Worm (Caenorhabditis elegans) whole organism, L4/young adult: Measurements from ENCODE around the gene F23H12.3.

Experiments used
- W03F9.2 ChIP-seq: fragments of 150-350 bp; optimal IDR thresholded peaks from 2 replicates; lab custom pipeline; 2014; ENCODE audit warnings: missing biosample characterization, missing genetic modification characterization
- dao-5 ChIP-seq: sonication (generic microtip); optimal IDR thresholded peaks from 2 replicates; lab custom pipeline; 2016; ENCODE audit warnings: missing genotype, missing genetic modification characterization, moderate library complexity, missing compliant biosample characterization
- him-1 ChIP-seq: sonication (generic microtip); optimal IDR thresholded peaks from 2 replicates; lab custom pipeline; 2016; ENCODE audit warnings: missing genotype, missing genetic modification reagents, missing genetic modification characterization, missing compliant biosample characterization

The F23H12.3 gene

DNA sequence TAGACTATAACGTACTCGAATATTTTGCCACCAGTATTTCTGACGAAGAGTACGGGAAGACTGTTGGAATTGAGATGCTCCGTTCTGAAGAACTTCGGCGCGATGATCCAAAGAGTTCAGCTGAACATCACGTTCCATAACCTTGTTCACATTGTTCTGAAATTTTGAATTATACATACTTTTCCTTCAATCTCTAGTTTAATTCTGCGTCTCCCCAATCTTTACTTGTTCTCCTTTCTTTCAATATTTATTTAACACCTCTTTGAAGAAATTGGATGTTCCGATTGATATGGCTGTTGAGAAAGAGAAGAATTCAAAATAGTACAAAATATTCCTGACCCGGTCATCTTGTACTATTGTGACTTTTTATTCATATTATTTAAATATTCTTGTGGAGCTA lies at the start of gene F23H12.3:
F23H12.3 (plus strand) TSS at position 301 of the 400 bp plus-strand sequence.
- TF ChIP-seq dao-5 (tag; lab: Kevin White, UChicago) = no peak
- TF ChIP-seq W03F9.2 (tag; lab: Kevin White, UChicago) = no peak
- no peak for TF ChIP-seq him-1 (tag; lab: Kevin White, UChicago)

DNA sequence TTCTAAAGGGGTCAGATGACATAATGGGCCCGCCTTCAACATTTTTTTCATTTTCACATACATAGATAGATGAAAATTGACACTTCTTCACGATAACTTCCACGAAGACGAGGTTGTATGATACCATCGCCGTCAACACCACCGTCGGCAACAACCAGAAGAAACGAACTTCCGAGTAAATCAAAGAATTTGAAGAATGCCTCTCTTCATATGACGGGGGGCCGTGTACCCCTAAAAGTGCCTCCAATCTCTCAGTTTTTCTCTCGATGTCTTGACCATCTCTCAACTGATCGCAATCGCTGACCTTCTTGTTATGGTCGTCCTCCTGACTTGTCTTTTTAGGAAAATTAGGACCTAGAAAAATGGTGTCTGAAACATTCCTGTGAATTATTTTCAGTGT lies 49.4 kb upstream of the F23H12.3 start:
- TF ChIP-seq W03F9.2 (tag; lab: Kevin White, UChicago) (no peak), dao-5 (tag; lab: Kevin White, UChicago) (no peak), him-1 (tag; lab: Kevin White, UChicago) (no peak)

DNA sequence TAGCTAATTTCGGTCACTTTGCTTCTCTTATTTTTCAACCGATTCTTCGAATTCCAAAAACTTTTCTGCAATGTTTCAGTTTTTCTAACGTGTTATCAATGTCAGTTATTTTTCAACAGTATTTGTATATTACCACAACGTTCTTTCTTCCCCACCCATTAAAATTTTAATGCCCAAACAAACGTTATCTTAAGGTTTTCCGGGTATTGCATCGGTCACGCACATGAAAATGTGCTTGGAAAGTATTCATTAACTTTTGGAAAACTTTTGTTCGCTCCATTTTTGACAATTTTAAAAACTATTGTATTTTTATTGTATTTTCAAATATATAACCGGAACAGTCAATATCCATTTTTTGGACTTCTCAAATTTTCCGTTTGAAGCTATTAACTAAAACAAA lies 48.8 kb upstream of the F23H12.3 start:
- TF ChIP-seq dao-5 (tag; lab: Kevin White, UChicago) = no peak
- TF ChIP-seq W03F9.2 (tag; lab: Kevin White, UChicago) = no peak
- TF ChIP-seq him-1 (tag; lab: Kevin White, UChicago) = no peak

DNA sequence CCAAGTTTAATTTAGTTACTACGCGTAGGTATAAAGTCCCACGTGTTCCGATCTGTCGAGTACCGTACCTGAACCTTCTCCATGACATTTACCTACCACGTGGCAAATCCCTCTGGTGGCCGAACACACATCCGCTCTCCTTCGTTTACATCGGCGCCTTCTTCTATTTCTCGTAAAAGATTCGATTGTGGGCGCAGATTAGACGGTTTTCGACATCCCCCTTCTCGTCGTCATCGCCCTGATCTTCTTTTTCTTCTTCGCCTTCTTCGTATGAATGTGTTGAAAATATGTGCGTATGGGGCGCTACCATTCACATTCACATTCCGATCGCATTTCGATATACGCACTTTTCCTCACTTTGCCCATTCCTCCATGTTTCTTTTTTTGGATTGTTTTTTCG lies 48.2 kb upstream of the F23H12.3 start:
- TF ChIP-seq him-1 (tag; lab: Kevin White, UChicago) = no peak
- TF ChIP-seq W03F9.2 (tag; lab: Kevin White, UChicago) = no peak
- TF ChIP-seq dao-5 (tag; lab: Kevin White, UChicago) = no peak

DNA sequence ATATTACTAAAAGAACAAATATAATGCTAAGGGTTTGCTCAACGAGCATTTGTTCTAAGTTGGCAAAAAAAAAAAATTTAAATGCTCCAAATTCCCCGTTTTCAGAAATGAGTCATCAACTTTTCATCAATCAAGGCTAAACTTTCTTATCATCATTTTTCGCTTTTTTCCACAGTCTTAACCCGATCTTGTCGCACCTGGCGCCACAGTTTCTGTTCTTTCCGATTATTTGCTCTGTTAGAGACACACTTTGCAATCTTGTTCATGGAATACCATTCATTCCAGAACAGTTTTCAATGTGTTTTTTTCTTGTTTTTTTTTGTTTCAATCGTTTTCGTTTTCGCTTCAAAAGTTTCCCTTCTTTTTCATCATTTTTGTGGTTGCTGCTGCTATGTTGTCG lies 46.8 kb upstream of the F23H12.3 start:
- TF ChIP-seq him-1 (tag; lab: Kevin White, UChicago) = no peak
- no peak for TF ChIP-seq dao-5 (tag; lab: Kevin White, UChicago)
- no peak for TF ChIP-seq W03F9.2 (tag; lab: Kevin White, UChicago)

DNA sequence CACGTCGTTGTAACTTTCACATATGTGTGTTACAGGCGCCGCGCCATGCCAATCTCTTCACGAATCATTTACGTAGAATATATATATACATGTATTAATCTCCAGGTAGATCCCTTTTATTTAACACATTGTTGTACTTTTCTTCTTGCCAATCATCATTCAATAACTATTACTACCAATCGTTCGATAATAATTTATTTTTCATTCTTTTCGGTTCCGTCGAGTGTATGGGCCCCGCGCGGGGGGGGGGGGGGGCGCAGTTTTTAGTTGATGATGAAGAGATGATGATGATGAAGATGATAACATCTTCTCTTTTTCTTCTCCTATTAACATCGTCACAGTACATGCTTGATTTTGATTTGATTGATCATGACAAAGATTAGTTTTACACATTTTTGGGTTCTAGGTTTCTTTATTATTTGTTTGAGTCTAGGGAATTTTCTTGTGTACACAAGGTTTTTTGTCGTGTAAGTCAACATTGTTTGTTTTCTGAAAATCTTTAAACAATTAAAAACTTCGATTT lies 45.6 kb upstream of the F23H12.3 start:
- no peak for TF ChIP-seq him-1 (tag; lab: Kevin White, UChicago)
- TF ChIP-seq dao-5 (tag; lab: Kevin White, UChicago) = no peak
- TF ChIP-seq W03F9.2 (tag; lab: Kevin White, UChicago) = no peak

DNA sequence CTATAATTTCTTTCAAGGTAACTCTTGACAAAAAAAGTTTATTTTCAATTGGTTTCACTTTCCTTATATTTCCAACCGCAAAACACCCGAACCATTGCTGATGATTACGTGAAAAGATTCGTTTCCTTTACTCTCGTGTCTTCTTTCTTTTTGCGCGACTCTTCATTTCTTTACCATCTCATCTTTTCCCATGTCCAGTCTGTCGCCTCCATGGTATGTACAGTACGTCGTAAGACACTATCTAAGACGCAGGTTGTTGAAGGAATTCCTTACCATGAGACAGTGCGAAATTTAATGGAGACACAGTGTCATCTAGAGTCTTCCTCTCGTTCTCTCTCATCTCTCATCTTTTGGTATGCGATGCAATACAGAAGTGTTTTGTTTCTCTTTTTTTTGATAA lies 44.8 kb upstream of the F23H12.3 start:
- TF ChIP-seq W03F9.2 (tag; lab: Kevin White, UChicago) = no peak
- no peak for TF ChIP-seq him-1 (tag; lab: Kevin White, UChicago)
- TF ChIP-seq dao-5 (tag; lab: Kevin White, UChicago) = no peak

DNA sequence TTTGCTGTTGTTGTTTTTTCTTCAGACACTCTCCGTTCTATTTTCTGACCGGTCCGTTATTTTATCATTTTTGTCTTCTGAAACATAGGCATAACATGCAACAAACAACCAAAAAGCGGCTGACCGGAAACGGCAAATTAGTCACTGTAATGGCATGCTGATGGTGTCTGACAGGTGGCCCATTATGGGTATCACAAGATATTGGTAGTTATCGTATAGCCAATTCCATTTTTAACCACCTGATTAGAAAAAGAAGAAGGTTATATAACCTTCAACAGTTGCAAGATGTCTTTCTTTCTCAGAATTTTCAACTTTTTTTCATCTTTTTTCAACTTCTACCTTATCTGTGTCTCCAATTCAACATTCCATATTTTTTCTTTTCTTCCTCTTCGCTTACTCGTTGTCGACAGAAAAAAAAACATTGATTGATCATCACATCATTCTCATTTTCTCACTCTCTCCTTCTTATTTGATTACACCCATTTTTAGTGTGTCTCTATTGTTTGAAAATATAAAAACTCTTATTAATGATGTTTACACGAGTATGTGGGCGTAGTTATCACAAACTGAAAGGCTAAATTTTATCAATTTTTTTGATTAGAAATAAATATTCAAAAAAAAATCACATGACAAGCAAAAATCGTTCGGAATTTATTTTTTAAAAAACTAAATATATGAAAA lies 44.0 kb upstream of the F23H12.3 start:
- TF ChIP-seq him-1 (tag; lab: Kevin White, UChicago) = no peak
- no peak for TF ChIP-seq dao-5 (tag; lab: Kevin White, UChicago)
- TF ChIP-seq W03F9.2 (tag; lab: Kevin White, UChicago) = no peak

DNA sequence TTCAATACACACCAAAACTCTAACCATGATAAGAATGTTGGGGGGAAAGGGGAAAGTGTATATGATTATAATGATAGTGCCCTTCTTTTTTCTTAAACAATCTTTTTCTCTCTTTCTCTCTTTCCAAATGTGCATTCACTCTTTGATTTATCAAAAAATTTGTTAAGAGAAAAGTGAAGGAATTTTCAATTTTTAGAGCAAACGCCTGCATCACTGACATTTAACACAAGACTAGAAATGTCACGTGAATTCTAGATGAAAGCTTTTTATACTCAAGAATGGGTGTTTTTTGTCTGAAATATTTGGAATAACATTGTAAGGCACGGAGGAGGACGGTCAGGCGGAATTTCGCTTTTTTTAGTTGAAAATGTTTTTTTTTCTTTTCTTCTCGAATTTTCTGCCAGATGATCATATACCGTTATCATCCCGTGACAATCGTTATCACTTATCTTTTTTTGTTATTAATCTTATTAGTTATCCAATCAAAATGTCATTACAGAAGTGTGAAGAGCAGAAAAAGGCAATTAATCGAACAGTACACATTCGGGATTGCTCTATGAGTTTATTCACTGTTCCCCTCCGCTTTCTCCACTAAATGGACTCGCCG lies 42.9 kb upstream of the F23H12.3 start, which contains the start of the genes frm-7 and F55C5.17:
frm-7 (plus strand) TSS at position 500 of the 607 bp plus-strand sequence.
F55C5.17 (plus strand) TSS at position 557 of the 607 bp plus-strand sequence.
- TF ChIP-seq dao-5 (tag; lab: Kevin White, UChicago) (no peak), W03F9.2 (tag; lab: Kevin White, UChicago) (no peak)

DNA sequence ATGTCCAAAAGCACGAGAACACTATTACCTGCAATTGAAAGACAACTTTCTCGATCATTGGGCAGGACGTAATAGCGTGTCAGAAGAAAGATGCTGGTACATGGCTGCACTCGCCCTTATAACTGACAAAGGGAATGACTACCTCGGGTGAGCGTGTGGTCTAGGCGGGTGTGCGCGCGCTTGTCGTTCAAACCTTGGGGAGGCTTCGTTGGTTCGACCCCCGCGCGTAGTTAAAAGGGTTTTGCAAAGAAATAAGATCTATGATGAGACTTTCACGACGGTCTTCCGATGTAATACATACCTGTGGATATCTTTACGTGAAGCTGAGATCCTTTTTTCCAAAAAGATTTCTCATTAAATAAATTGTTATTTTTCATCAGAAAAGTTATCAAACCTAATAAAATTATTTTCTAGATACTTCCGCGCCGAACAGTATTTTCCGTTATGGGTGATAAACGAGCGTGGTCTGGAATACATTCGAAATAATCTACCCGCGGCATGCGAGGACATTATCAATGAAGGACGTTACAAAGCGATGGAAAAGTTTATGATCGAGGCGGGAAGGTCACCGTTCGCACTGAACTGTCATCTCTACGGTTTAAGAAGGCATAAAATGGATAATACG lies 41.4 kb upstream of the F23H12.3 start:
- peak; percentile 97 for TF ChIP-seq dao-5 (tag; lab: Kevin White, UChicago)
- peak; percentile 59 for TF ChIP-seq W03F9.2 (tag; lab: Kevin White, UChicago)
- peak; percentile 97 for TF ChIP-seq him-1 (tag; lab: Kevin White, UChicago)

DNA sequence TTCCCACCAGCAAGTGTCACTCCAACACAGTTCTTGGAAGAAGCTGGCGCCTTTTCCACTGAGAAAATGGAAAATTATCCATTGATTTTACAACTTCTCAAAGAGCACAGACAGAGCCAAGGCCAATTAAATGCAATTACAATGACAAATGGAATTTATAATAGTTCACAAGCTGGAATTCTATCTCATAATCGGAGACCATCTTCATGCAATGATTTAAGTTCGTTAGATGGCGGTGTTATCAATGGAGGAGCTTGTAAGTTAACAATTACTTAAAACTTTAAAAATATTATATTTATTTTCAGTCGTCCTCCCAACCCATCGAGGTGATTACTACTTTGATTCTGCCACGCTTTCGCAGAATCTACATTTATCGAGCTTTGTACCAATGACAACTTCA lies 39.3 kb upstream of the F23H12.3 start:
- TF ChIP-seq him-1 (tag; lab: Kevin White, UChicago) (no peak), W03F9.2 (tag; lab: Kevin White, UChicago) (no peak), dao-5 (tag; lab: Kevin White, UChicago) (no peak)

DNA sequence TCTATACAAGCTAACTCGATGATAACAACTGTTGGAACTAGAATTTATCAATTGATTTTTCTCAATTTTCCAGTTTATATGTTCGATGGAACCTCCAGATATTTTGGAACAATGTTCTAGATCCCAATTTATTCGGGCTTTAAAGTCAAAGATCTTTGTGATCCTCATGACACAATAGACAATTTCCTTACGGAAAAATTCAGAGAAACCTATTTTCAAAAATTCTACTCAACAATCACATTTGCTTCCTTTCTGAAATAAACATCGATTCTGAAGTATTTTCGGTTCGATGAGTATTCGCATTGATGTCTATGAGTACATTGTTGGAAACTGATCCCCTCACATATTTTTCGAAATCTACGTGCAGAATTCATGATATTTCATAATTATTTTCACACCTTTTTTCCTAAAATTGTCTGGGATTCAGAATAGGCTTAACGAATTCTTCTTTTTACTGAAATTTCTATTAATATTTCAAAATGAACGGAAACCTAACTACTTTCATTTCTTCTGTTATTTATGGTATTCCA lies 37.9 kb upstream of the F23H12.3 start, which contains the start of gene srg-45:
srg-45 (plus strand) TSS at position 480 of the 530 bp plus-strand sequence.
- no peak for TF ChIP-seq W03F9.2 (tag; lab: Kevin White, UChicago)
- TF ChIP-seq dao-5 (tag; lab: Kevin White, UChicago) = no peak
- TF ChIP-seq him-1 (tag; lab: Kevin White, UChicago) = no peak

DNA sequence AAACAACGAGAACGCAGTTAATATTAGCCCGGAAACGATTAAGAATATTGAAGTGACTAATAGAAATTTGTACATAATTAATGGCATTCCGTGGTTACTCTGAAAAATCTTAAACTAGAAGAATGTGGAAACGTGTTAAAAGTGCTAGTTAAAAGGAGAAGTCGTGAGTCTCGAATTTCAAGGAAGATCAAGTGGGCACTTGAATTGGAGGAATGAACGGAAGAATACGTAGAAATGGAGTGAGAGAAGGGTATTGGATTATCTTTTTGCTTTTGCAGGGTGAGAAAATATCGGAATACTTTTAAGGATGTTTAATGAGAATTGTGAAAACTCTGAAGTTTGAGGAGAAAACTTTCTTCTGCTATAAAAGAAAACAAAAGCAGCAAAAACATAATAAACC lies 34.7 kb upstream of the F23H12.3 start, which contains the start of gene hpo-30:
hpo-30 (minus strand) TSS at position 101 of the 400 bp plus-strand sequence.
- TF ChIP-seq W03F9.2 (tag; lab: Kevin White, UChicago) = no peak
- TF ChIP-seq dao-5 (tag; lab: Kevin White, UChicago) = no peak
